Worm (Caenorhabditis elegans) whole organism, L2 larva: Measurements from ENCODE around the gene F17H10.2.

Experiments used
- C34F6.9 ChIP-seq: fragments of 150-350 bp; optimal IDR thresholded peaks from 2 replicates; lab custom pipeline; 2014; ENCODE audit warnings: missing biosample characterization, missing genetic modification characterization
- F13H6.1 ChIP-seq: sonication (generic microtip); optimal IDR thresholded peaks from 2 replicates; lab custom pipeline; 2016; ENCODE audit warnings: missing genetic modification characterization, missing compliant biosample characterization
- Y55F3AM.14 ChIP-seq: fragments of 200-800 bp; sonication (Bioruptor generic); optimal IDR thresholded peaks from 2 replicates; lab custom pipeline; 2018; ENCODE audit warnings: mild to moderate bottlenecking, missing genetic modification characterization, missing compliant biosample characterization
- alr-1 ChIP-seq: fragments of 150-350 bp; optimal IDR thresholded peaks from 2 replicates; lab custom pipeline; 2014; ENCODE audit warnings: missing biosample characterization, missing genetic modification characterization
- ama-1 ChIP-seq: fragments of 150-350 bp; optimal IDR thresholded peaks from 2 replicates; lab custom pipeline; 2018; ENCODE audit warnings: inconsistent platforms
- blmp-1 ChIP-seq: sonication (generic microtip); optimal IDR thresholded peaks from 2 replicates; lab custom pipeline; 2017; ENCODE audit warnings: missing genetic modification characterization, mild to moderate bottlenecking, missing compliant biosample characterization, antibody characterized with exemption, moderate library complexity; ENCODE audit not compliant: insufficient read depth
- crh-2 ChIP-seq: sonication (generic microtip); optimal IDR thresholded peaks from 2 replicates; lab custom pipeline; 2017; ENCODE audit warnings: missing biosample characterization, missing genetic modification characterization
- egl-27 ChIP-seq: sonication (generic microtip); optimal IDR thresholded peaks from 3 replicates; lab custom pipeline; 2017; ENCODE audit warnings: missing biosample characterization, missing genetic modification reagents, missing genetic modification characterization
- fos-1 ChIP-seq: fragments of 150-350 bp; optimal IDR thresholded peaks from 2 replicates; lab custom pipeline; 2014; ENCODE audit warnings: missing biosample characterization, missing genetic modification characterization
- gmeb-1 ChIP-seq: fragments of 150-350 bp; optimal IDR thresholded peaks from 2 replicates; lab custom pipeline; 2014; ENCODE audit warnings: missing biosample characterization, missing genetic modification characterization
- lin-11 ChIP-seq: fragments of 150-350 bp; sonication (generic microtip); optimal IDR thresholded peaks from 2 replicates; lab custom pipeline; 2014; ENCODE audit warnings: missing biosample characterization, missing genetic modification characterization, inconsistent platforms, mixed read lengths
- lin-13 ChIP-seq: fragments of 150-350 bp; optimal IDR thresholded peaks from 2 replicates; lab custom pipeline; 2014; ENCODE audit warnings: missing biosample characterization, missing genetic modification reagents, missing genetic modification characterization
- lsy-2 ChIP-seq, 2 experiments: fragments of 150-350 bp in 1 of 2; sonication (generic microtip) in 1 of 2; optimal IDR thresholded peaks; 2 replicates each; lab custom pipeline; 2014 to 2017; ENCODE audit warnings: missing biosample characterization in 2 of 2, missing genetic modification characterization in 2 of 2
- mab-5 ChIP-seq: fragments of 150-350 bp; optimal IDR thresholded peaks from 2 replicates; lab custom pipeline; 2014; ENCODE audit warnings: missing biosample characterization, missing genetic modification characterization
- mbf-1 ChIP-seq: sonication (generic microtip); optimal IDR thresholded peaks from 2 replicates; lab custom pipeline; 2017; ENCODE audit warnings: missing biosample characterization, missing genetic modification characterization
- mdl-1 ChIP-seq, 2 experiments: fragments of 150-350 bp in 1 of 2; sonication (generic microtip) in 1 of 2; optimal IDR thresholded peaks; 2 replicates each; lab custom pipeline; 2017; ENCODE audit warnings: missing biosample characterization in 2 of 2, missing genetic modification characterization in 2 of 2
- nhr-10 ChIP-seq: sonication (generic microtip); optimal IDR thresholded peaks from 2 replicates; lab custom pipeline; 2017; ENCODE audit warnings: missing biosample characterization, missing genetic modification characterization
- nhr-11 ChIP-seq: fragments of 150-350 bp; optimal IDR thresholded peaks from 2 replicates; lab custom pipeline; 2014; ENCODE audit warnings: missing biosample characterization, missing genetic modification characterization
- nhr-12 ChIP-seq: fragments of 150-350 bp; optimal IDR thresholded peaks from 2 replicates; lab custom pipeline; 2014; ENCODE audit warnings: missing biosample characterization, missing genetic modification characterization
- nhr-129 ChIP-seq: fragments of 150-350 bp; optimal IDR thresholded peaks from 2 replicates; lab custom pipeline; 2014; ENCODE audit warnings: missing biosample characterization, missing genetic modification characterization
- nhr-21 ChIP-seq: fragments of 150-350 bp; optimal IDR thresholded peaks from 2 replicates; lab custom pipeline; 2014; ENCODE audit warnings: missing biosample characterization, missing genetic modification characterization
- nhr-23 ChIP-seq: fragments of 150-350 bp; optimal IDR thresholded peaks from 2 replicates; lab custom pipeline; 2014; ENCODE audit warnings: missing biosample characterization, missing genetic modification reagents, missing genetic modification characterization
- nhr-237 ChIP-seq: fragments of 150-350 bp; optimal IDR thresholded peaks from 2 replicates; lab custom pipeline; 2014; ENCODE audit warnings: missing biosample characterization, missing genetic modification characterization
- nhr-6 ChIP-seq: fragments of 150-350 bp; optimal IDR thresholded peaks from 2 replicates; lab custom pipeline; 2014; ENCODE audit warnings: missing biosample characterization, missing genetic modification characterization
- nhr-77 ChIP-seq: fragments of 150-350 bp; optimal IDR thresholded peaks from 2 replicates; lab custom pipeline; 2014; ENCODE audit warnings: missing biosample characterization, missing genetic modification characterization
- sem-4 ChIP-seq: fragments of 150-350 bp; optimal IDR thresholded peaks from 2 replicates; lab custom pipeline; 2014; ENCODE audit warnings: missing biosample characterization, missing genetic modification reagents, missing genetic modification characterization
- skn-1 ChIP-seq: sonication (generic microtip); optimal IDR thresholded peaks from 2 replicates; lab custom pipeline; 2017; ENCODE audit warnings: missing biosample characterization, missing genetic modification characterization
- sma-3 ChIP-seq: sonication (generic microtip); optimal IDR thresholded peaks from 2 replicates; lab custom pipeline; 2016; ENCODE audit warnings: missing genetic modification reagents, missing genetic modification characterization, missing compliant biosample characterization
- sma-9 ChIP-seq, 2 experiments: fragments of 150-350 bp in 1 of 2; sonication (generic microtip) in 1 of 2; optimal IDR thresholded peaks; 2 replicates each; lab custom pipeline; 2014 to 2016; ENCODE audit warnings: missing genetic modification characterization in 2 of 2, mild to moderate bottlenecking in 1 of 2, missing biosample characterization in 1 of 2, missing compliant biosample characterization in 1 of 2, missing genetic modification reagents in 1 of 2, moderate library complexity in 1 of 2
- snpc-4 ChIP-seq: fragments of 150-350 bp; optimal IDR thresholded peaks from 2 replicates; lab custom pipeline; 2014; ENCODE audit warnings: missing biosample characterization, missing genetic modification characterization
- unc-55 ChIP-seq: fragments of 150-350 bp; sonication (generic microtip); optimal IDR thresholded peaks from 3 replicates; lab custom pipeline; 2014; ENCODE audit warnings: missing biosample characterization, missing genetic modification reagents, missing genetic modification characterization
- unc-62 ChIP-seq: fragments of 150-350 bp; optimal IDR thresholded peaks from 2 replicates; lab custom pipeline; 2014; ENCODE audit warnings: missing biosample characterization, missing genetic modification reagents, missing genetic modification characterization
- zag-1 ChIP-seq: fragments of 150-350 bp; optimal IDR thresholded peaks from 2 replicates; lab custom pipeline; 2014; ENCODE audit warnings: missing biosample characterization, missing genetic modification characterization
- ztf-1 ChIP-seq: fragments of 200-800 bp; sonication (Bioruptor generic); conservative IDR thresholded peaks from 2 replicates; pipeline ENCODE4 v1.3.6; 2022; ENCODE audit warnings: missing genetic modification characterization, missing compliant biosample characterization
- ztf-4 ChIP-seq: fragments of 150-350 bp; optimal IDR thresholded peaks from 2 replicates; lab custom pipeline; 2014; ENCODE audit warnings: missing biosample characterization, missing genetic modification characterization

The F17H10.2 gene

ce11 chrX:13102838-13103237 lies 10.7 kb upstream of the F17H10.2 start:
- TF ChIP-seq alr-1 (tag; lab: Kevin White, UChicago) (no peak), nhr-12 (tag; lab: Kevin White, UChicago) (no peak), lsy-2 (tag; optimal IDR thresholded peaks at IDR 0.05; lab: Kevin White, UChicago) (no peak), zag-1 (tag; lab: Kevin White, UChicago) (no peak)

DNA sequence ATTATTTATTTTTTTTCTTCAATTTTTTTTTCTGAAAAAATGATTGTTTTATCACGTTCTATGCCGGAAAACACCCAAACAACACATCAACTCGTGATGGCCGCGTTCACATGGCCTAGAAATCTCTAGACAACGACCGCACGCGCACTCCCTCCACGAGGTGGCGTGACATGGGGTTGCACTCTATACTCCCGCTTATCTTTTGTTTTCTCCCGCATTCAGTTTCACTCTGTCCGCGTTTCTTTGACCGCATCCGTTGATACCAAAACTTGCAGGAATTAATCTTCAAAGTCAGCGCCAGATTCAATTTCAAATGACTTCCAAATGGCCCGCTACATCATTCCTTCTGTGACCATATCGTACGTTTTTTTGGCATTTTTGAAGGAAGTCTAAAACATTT lies 8.6 kb upstream of the F17H10.2 start, which contains the start of gene F17H10.1:
Gene F17H10.1, plus strand, starts transcription at position 276 of the 400 bp plus-strand sequence.
- peak; percentile 75 for TF ChIP-seq nhr-129 (tag; lab: Kevin White, UChicago)
- peak; percentile 71 for TF ChIP-seq gmeb-1
- TF ChIP-seq fos-1 (tag; lab: Kevin White, UChicago): peak; percentile 84
- no peak for TF ChIP-seq nhr-6 (tag; lab: Kevin White, UChicago)
- TF ChIP-seq F13H6.1 (tag; lab: Kevin White, UChicago): peak; percentile 80
- no peak for TF ChIP-seq Y55F3AM.14
- peak; percentile 94 for TF ChIP-seq sma-9 (GFP tag; optimal IDR thresholded peaks at IDR 0.05; lab: Kevin White, UChicago)
- no peak for TF ChIP-seq sma-9 (tag; optimal IDR thresholded peaks at IDR 0.05; lab: Kevin White, UChicago)
- peak; percentile 76 for TF ChIP-seq blmp-1 (tag; lab: Kevin White, UChicago)
- peak; percentile 6 for TF ChIP-seq egl-27
- peak; percentile 12 for TF ChIP-seq snpc-4 (tag; lab: Kevin White, UChicago)
- peak; percentile 92 for TF ChIP-seq mdl-1 (tag; optimal IDR thresholded peaks at IDR 0.05; lab: Kevin White, UChicago)
- no peak for TF ChIP-seq ztf-1
- TF ChIP-seq C34F6.9 (tag; lab: Kevin White, UChicago): peak; percentile 67
- TF ChIP-seq mab-5 (tag; lab: Kevin White, UChicago): no peak
- TF ChIP-seq skn-1 (tag; lab: Kevin White, UChicago): peak; percentile 51
- TF ChIP-seq sma-3 (GFP tag; lab: Kevin White, UChicago): peak; percentile 81
- peak; percentile 60 for TF ChIP-seq lin-13
- peak; percentile 36 for TF ChIP-seq unc-55 (GFP tag; lab: Kevin White, UChicago)
- TF ChIP-seq nhr-77 (tag; lab: Kevin White, UChicago): no peak
- TF ChIP-seq crh-2 (tag; lab: Kevin White, UChicago): peak; percentile 88
- TF ChIP-seq nhr-11 (tag; lab: Kevin White, UChicago): no peak
- TF ChIP-seq nhr-21 (tag; lab: Kevin White, UChicago): peak; percentile 88
- peak; percentile 48 for TF ChIP-seq lin-11

ce11 chrX:13106177-13106761 lies 7.3 kb upstream of the F17H10.2 start:
- no peak for TF ChIP-seq nhr-77 (tag; lab: Kevin White, UChicago)
- TF ChIP-seq nhr-23 (tag; lab: Kevin White, UChicago): no peak
- TF ChIP-seq lin-11: no peak
- no peak for TF ChIP-seq blmp-1 (tag; lab: Kevin White, UChicago)
- peak in 1 of 2 experiments; percentile 43 for TF ChIP-seq lsy-2 (tag; optimal IDR thresholded peaks at IDR 0.05; lab: Kevin White, UChicago)
- TF ChIP-seq mbf-1 (tag; lab: Kevin White, UChicago): no peak
- peak; percentile 25 for TF ChIP-seq fos-1 (tag; lab: Kevin White, UChicago)
- TF ChIP-seq crh-2 (tag; lab: Kevin White, UChicago): peak; percentile 12
- TF ChIP-seq nhr-10 (tag; lab: Kevin White, UChicago): no peak
- TF ChIP-seq C34F6.9 (tag; lab: Kevin White, UChicago): no peak
- TF ChIP-seq sem-4: no peak
- no peak for TF ChIP-seq unc-55 (GFP tag; lab: Kevin White, UChicago)
- peak; percentile 69 for TF ChIP-seq nhr-129 (tag; lab: Kevin White, UChicago)
- no peak for TF ChIP-seq skn-1 (tag; lab: Kevin White, UChicago)
- no peak for TF ChIP-seq F13H6.1 (tag; lab: Kevin White, UChicago)
- peak; percentile 7 for TF ChIP-seq sma-9 (GFP tag; optimal IDR thresholded peaks at IDR 0.05; lab: Kevin White, UChicago)
- TF ChIP-seq sma-9 (tag; optimal IDR thresholded peaks at IDR 0.05; lab: Kevin White, UChicago): no peak
- no peak for TF ChIP-seq unc-62 (GFP tag; lab: Kevin White, UChicago)

DNA sequence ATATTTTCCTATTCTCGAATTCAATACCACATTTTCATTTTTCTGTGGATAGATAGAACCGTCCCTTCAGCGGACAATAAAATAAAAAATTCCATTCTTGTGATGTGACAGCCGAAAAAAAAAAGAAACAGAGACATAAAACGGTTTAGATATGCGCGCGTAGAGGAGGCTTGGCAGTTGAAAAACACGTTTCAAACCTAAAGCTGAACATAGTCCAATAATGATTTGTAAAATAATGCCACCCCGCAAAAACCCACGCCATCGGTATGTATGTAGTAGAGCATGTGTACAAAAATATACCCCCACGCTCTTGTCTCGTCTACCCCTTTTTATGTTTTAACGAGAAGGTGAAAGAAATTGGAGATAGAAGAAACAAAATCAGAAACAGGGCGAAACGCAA lies 4.9 kb upstream of the F17H10.2 start:
- TF ChIP-seq crh-2 (tag; lab: Kevin White, UChicago): peak; percentile 38
- TF ChIP-seq nhr-237 (tag; lab: Kevin White, UChicago): no peak
- TF ChIP-seq ama-1 (lab: Kevin White, UChicago): peak; percentile 36
- no peak for TF ChIP-seq unc-62 (GFP tag; lab: Kevin White, UChicago)
- peak; percentile 47 for TF ChIP-seq ztf-4 (tag; lab: Kevin White, UChicago)
